Fruit fly (Drosophila melanogaster) whole organism, prepupa: ENCODE data around the gene SPARC.

Experiments
- Blimp-1 ChIP-seq: fragments of 200-800 bp; sonication (Bioruptor generic); optimal IDR thresholded peaks from 3 replicates; lab custom pipeline; 2017; ENCODE audit warnings: missing biosample characterization, missing genetic modification characterization, mild to moderate bottlenecking, moderate library complexity, missing genetic modification reagents
- CG10631 ChIP-seq: fragments of 200-800 bp; sonication (Bioruptor generic); optimal IDR thresholded peaks from 2 replicates; lab custom pipeline; 2016; ENCODE audit warnings: missing biosample characterization, missing genetic modification characterization
- CG10669 ChIP-seq: fragments of 200-800 bp; sonication (Bioruptor generic); optimal IDR thresholded peaks from 3 replicates; lab custom pipeline; 2018; ENCODE audit warnings: missing biosample characterization, mild to moderate bottlenecking, missing genetic modification characterization, moderate library complexity
- CG11762 ChIP-seq: fragments of 200-800 bp; sonication (Bioruptor generic); optimal IDR thresholded peaks from 3 replicates; lab custom pipeline; 2016; ENCODE audit warnings: missing biosample characterization, missing genetic modification characterization; ENCODE audit not compliant: insufficient read depth
- CG11902 ChIP-seq: fragments of 200-800 bp; sonication (Bioruptor generic); optimal IDR thresholded peaks from 3 replicates; lab custom pipeline; 2016; ENCODE audit warnings: missing biosample characterization, missing genetic modification characterization
- CG16779 ChIP-seq: fragments of 200-800 bp; sonication (Bioruptor generic); optimal IDR thresholded peaks from 3 replicates; lab custom pipeline; 2017; ENCODE audit warnings: missing biosample characterization, mild to moderate bottlenecking, missing genetic modification characterization
- CG32006 ChIP-seq: fragments of 200-800 bp; sonication (Bioruptor generic); optimal IDR thresholded peaks from 3 replicates; lab custom pipeline; 2017; ENCODE audit warnings: missing biosample characterization, mild to moderate bottlenecking, missing genetic modification characterization
- CG34406 ChIP-seq: fragments of 200-800 bp; sonication (Bioruptor generic); optimal IDR thresholded peaks from 3 replicates; lab custom pipeline; 2016; ENCODE audit warnings: missing biosample characterization, missing genetic modification characterization
- CG6163 ChIP-seq: fragments of 200-800 bp; sonication (Bioruptor generic); IDR thresholded peaks from 3 replicates; pipeline ENCODE4 v1.3.6; 2022; ENCODE audit warnings: missing biosample characterization, missing genetic modification characterization
- CG6276 ChIP-seq: fragments of 200-800 bp; sonication (Bioruptor generic); optimal IDR thresholded peaks from 2 replicates; lab custom pipeline; 2017; ENCODE audit warnings: missing biosample characterization, mild to moderate bottlenecking, missing genetic modification characterization
- CG6792 ChIP-seq: fragments of 200-800 bp; sonication (Bioruptor generic); optimal IDR thresholded peaks from 3 replicates; lab custom pipeline; 2016; ENCODE audit warnings: missing biosample characterization, missing genetic modification characterization
- CG6808 ChIP-seq: fragments of 200-800 bp; sonication (Bioruptor generic); optimal IDR thresholded peaks from 3 replicates; lab custom pipeline; 2017; ENCODE audit warnings: missing biosample characterization, missing genetic modification characterization, mild to moderate bottlenecking, moderate library complexity, missing genetic modification reagents
- CG6854 ChIP-seq: fragments of 200-800 bp; sonication (Bioruptor generic); optimal IDR thresholded peaks from 2 replicates; lab custom pipeline; 2017; ENCODE audit warnings: missing biosample characterization, mild to moderate bottlenecking, missing genetic modification characterization
- CG7368 ChIP-seq: fragments of 200-800 bp; sonication (Bioruptor generic); optimal IDR thresholded peaks from 3 replicates; lab custom pipeline; 2016; ENCODE audit warnings: missing biosample characterization, missing genetic modification characterization
- CG8119 ChIP-seq: fragments of 200-800 bp; sonication (Bioruptor generic); IDR thresholded peaks from 3 replicates; pipeline ENCODE4 v1.3.6; 2022; ENCODE audit warnings: missing biosample characterization, missing genetic modification characterization
- CG8319 ChIP-seq: fragments of 200-800 bp; sonication (Bioruptor generic); optimal IDR thresholded peaks from 3 replicates; lab custom pipeline; 2016; ENCODE audit warnings: missing biosample characterization, missing genetic modification characterization
- CG8632 ChIP-seq: fragments of 200-800 bp; sonication (Bioruptor generic); optimal IDR thresholded peaks from 3 replicates; lab custom pipeline; 2016; ENCODE audit warnings: missing biosample characterization, missing genetic modification characterization
- CG9139 ChIP-seq: fragments of 200-800 bp; sonication (Bioruptor generic); optimal IDR thresholded peaks from 3 replicates; lab custom pipeline; 2017; ENCODE audit warnings: missing biosample characterization, mild to moderate bottlenecking, missing genetic modification characterization
- Eip75B ChIP-seq: fragments of 200-800 bp; sonication (Bioruptor generic); optimal IDR thresholded peaks from 3 replicates; lab custom pipeline; 2016; ENCODE audit warnings: missing biosample characterization, missing genetic modification characterization
- Eip78C ChIP-seq: fragments of 200-800 bp; sonication (Bioruptor generic); peaks from one replicate; lab custom pipeline; 2016; ENCODE audit warnings: missing biosample characterization, missing genetic modification characterization
- Ets21C ChIP-seq: fragments of 200-800 bp; sonication (Bioruptor generic); optimal IDR thresholded peaks from 3 replicates; lab custom pipeline; 2016; ENCODE audit warnings: missing biosample characterization, missing genetic modification characterization
- Ets96B ChIP-seq: fragments of 200-800 bp; optimal IDR thresholded peaks from 2 replicates; lab custom pipeline; 2019; ENCODE audit warnings: missing biosample characterization, mild to moderate bottlenecking, missing genetic modification characterization, moderate library complexity
- Gug ChIP-seq: fragments of 200-800 bp; sonication (Bioruptor generic); IDR thresholded peaks from 2 replicates; pipeline ENCODE4 v1.3.6; 2022; ENCODE audit warnings: missing biosample characterization, missing genetic modification characterization
- Hr38 ChIP-seq: sonication (Bioruptor generic); optimal IDR thresholded peaks from 2 replicates; lab custom pipeline; 2016; ENCODE audit warnings: missing biosample characterization, missing genetic modification characterization
- Hr4 ChIP-seq: fragments of 200-800 bp; sonication (Bioruptor generic); optimal IDR thresholded peaks from 3 replicates; lab custom pipeline; 2016; ENCODE audit warnings: missing biosample characterization, missing genetic modification characterization
- Lpt ChIP-seq: fragments of 200-800 bp; sonication (Bioruptor generic); optimal IDR thresholded peaks from 3 replicates; lab custom pipeline; 2016; ENCODE audit warnings: missing biosample characterization, missing genetic modification characterization
- Met ChIP-seq: fragments of 200-800 bp; sonication (Bioruptor generic); optimal IDR thresholded peaks from 3 replicates; lab custom pipeline; 2016; ENCODE audit warnings: missing biosample characterization, missing genetic modification characterization
- OdsH ChIP-seq: fragments of 200-800 bp; sonication (Bioruptor generic); optimal IDR thresholded peaks from 3 replicates; lab custom pipeline; 2016; ENCODE audit warnings: missing biosample characterization, missing genetic modification characterization
- Sox102F ChIP-seq: fragments of 200-800 bp; sonication (Bioruptor generic); optimal IDR thresholded peaks from 2 replicates; lab custom pipeline; 2016; ENCODE audit warnings: missing biosample characterization, mild to moderate bottlenecking, missing genetic modification characterization
- Sox14 ChIP-seq: fragments of 200-800 bp; sonication (Bioruptor generic); optimal IDR thresholded peaks from 3 replicates; lab custom pipeline; 2016; ENCODE audit warnings: missing biosample characterization, missing genetic modification characterization
- Sox15 ChIP-seq: fragments of 200-800 bp; sonication (Bioruptor generic); optimal IDR thresholded peaks from 3 replicates; lab custom pipeline; 2016; ENCODE audit warnings: missing biosample characterization, missing genetic modification characterization
- cyc ChIP-seq: fragments of 200-800 bp; sonication (Bioruptor generic); optimal IDR thresholded peaks from 3 replicates; lab custom pipeline; 2016; ENCODE audit warnings: missing biosample characterization, missing genetic modification characterization
- dsx ChIP-seq: fragments of 200-800 bp; optimal IDR thresholded peaks from 3 replicates; lab custom pipeline; 2019; ENCODE audit warnings: missing biosample characterization, mild to moderate bottlenecking, missing genetic modification characterization, moderate library complexity; ENCODE audit not compliant: poor library complexity, severe bottlenecking
- eg ChIP-seq: fragments of 200-800 bp; sonication (Bioruptor generic); IDR thresholded peaks from 3 replicates; pipeline ENCODE4 v1.3.6; 2022; ENCODE audit warnings: missing biosample characterization, missing genetic modification characterization
- esn ChIP-seq: fragments of 200-800 bp; sonication (Bioruptor generic); optimal IDR thresholded peaks from 2 replicates; lab custom pipeline; 2016; ENCODE audit warnings: missing biosample characterization, mild to moderate bottlenecking, missing genetic modification characterization, moderate library complexity
- fd59A ChIP-seq: fragments of 200-800 bp; sonication (Bioruptor generic); optimal IDR thresholded peaks from 2 replicates; lab custom pipeline; 2017; ENCODE audit warnings: missing biosample characterization, mild to moderate bottlenecking, missing genetic modification characterization, missing genetic modification reagents
- fd85E ChIP-seq: fragments of 200-800 bp; sonication (Bioruptor generic); optimal IDR thresholded peaks from 3 replicates; lab custom pipeline; 2016; ENCODE audit warnings: missing biosample characterization, missing genetic modification characterization
- fkh ChIP-seq: fragments of 200-800 bp; sonication (Bioruptor generic); optimal IDR thresholded peaks from 3 replicates; lab custom pipeline; 2017; ENCODE audit warnings: missing biosample characterization, mild to moderate bottlenecking, missing genetic modification characterization, moderate library complexity
- net ChIP-seq: fragments of 200-800 bp; sonication (Bioruptor generic); optimal IDR thresholded peaks from 3 replicates; lab custom pipeline; 2016; ENCODE audit warnings: missing biosample characterization, missing genetic modification characterization
- salr ChIP-seq, 2 experiments: fragments of 200-800 bp; sonication (Bioruptor generic); optimal IDR thresholded peaks; 3 replicates each; lab custom pipeline; 2016 to 2018; ENCODE audit warnings: missing biosample characterization in 2 of 2, missing genetic modification characterization in 2 of 2, mild to moderate bottlenecking in 1 of 2
- spab ChIP-seq: fragments of 200-800 bp; sonication (Bioruptor generic); optimal IDR thresholded peaks from 2 replicates; lab custom pipeline; 2017; ENCODE audit warnings: missing biosample characterization, mild to moderate bottlenecking, missing genetic modification characterization, missing genetic modification reagents
- ss ChIP-seq, 2 experiments: fragments of 200-800 bp; sonication (Bioruptor generic); optimal IDR thresholded peaks; 2 replicates in 1 of 2; 3 replicates in 1 of 2; lab custom pipeline; 2017 to 2018; ENCODE audit warnings: mild to moderate bottlenecking in 2 of 2, missing biosample characterization in 2 of 2, missing genetic modification characterization in 2 of 2, moderate library complexity in 1 of 2
- svp ChIP-seq: fragments of 200-800 bp; sonication (Bioruptor generic); peaks from one replicate; lab custom pipeline; 2016; ENCODE audit warnings: missing biosample characterization, missing genetic modification characterization
- topi ChIP-seq: fragments of 200-800 bp; sonication (Bioruptor generic); optimal IDR thresholded peaks from 3 replicates; lab custom pipeline; 2016; ENCODE audit warnings: missing biosample characterization, missing genetic modification characterization
- vri ChIP-seq: fragments of 200-800 bp; sonication (Bioruptor generic); optimal IDR thresholded peaks from 3 replicates; lab custom pipeline; 2016; ENCODE audit warnings: missing biosample characterization, mild to moderate bottlenecking, missing genetic modification characterization

The SPARC gene

DNA sequence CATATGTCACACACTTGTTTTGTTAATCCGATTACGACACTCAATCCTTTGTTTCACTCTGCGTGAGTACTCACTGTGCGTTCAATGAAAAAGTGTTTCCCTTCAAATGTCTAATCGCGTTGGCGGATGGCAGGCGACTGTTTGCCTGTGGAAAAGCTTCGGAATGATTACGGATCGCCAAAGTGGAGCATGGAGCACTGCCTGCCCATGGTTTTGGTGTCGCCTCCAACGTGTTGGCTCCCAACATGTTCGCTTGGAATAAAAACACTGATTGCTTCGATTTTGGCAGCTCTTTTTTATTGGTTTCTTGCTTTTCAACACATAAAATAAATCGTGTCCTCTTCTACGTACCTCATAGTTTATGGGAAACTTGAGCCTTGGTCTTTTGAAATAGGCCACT is at the start of gene SPARC:
Gene SPARC (minus strand): TSS at position 144 of the 400 bp plus-strand sequence.
- TF ChIP-seq CG6163 (GFP tag; lab: Robert Waterston, UW) (0 out of 3 replicates have a peak, but pooled peaks have one; percentile 16), Hr38 (GFP tag; lab: Kevin White, UChicago) (no peak), CG34406 (GFP tag; lab: Kevin White, UChicago) (no peak), eg (GFP tag; lab: Robert Waterston, UW) (peak; percentile 43; the same call in 1 of the 3 replicates)

DNA sequence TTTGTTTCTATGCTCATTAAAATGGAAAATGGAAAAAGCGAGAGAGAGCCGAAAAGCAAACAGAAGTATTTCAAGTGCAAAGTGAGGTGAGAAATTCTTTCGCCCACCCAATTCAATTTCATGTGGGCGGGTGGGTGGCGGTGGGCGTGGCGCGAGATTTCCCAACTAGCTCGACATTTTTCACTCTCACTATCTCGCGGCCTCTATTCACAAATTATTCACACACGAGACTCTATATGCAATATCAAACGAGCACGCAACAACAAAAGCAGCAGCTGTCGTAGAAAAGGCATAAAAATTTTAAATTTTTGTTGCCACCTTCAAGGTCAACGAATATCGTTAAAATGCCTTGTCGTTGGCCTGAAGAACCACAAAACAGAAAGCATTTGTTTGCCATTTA is 47.1 kb upstream of the SPARC start:
- TF ChIP-seq salr (GFP tag; optimal IDR thresholded peaks at IDR 0.05; lab: Kevin White, UChicago) (no peak), CG8632 (GFP tag; lab: Kevin White, UChicago) (no peak), CG10631 (GFP tag; lab: Kevin White, UChicago) (no peak), CG6163 (GFP tag; lab: Robert Waterston, UW) (no peak), fd85E (GFP tag; lab: Kevin White, UChicago) (no peak), Ets96B (tag; lab: Kevin White, UChicago) (no peak), fkh (GFP tag; lab: Kevin White, UChicago) (no peak), CG6808 (GFP tag; lab: Kevin White, UChicago) (no peak), Gug (GFP tag; lab: Robert Waterston, UW) (no peak), fd59A (GFP tag; lab: Kevin White, UChicago) (no peak), spab (GFP tag; lab: Kevin White, UChicago) (no peak), cyc (GFP tag; lab: Kevin White, UChicago) (no peak), CG6854 (GFP tag; lab: Kevin White, UChicago) (no peak), vri (GFP tag; lab: Kevin White, UChicago) (no peak), CG7368 (GFP tag; lab: Kevin White, UChicago) (no peak)

DNA sequence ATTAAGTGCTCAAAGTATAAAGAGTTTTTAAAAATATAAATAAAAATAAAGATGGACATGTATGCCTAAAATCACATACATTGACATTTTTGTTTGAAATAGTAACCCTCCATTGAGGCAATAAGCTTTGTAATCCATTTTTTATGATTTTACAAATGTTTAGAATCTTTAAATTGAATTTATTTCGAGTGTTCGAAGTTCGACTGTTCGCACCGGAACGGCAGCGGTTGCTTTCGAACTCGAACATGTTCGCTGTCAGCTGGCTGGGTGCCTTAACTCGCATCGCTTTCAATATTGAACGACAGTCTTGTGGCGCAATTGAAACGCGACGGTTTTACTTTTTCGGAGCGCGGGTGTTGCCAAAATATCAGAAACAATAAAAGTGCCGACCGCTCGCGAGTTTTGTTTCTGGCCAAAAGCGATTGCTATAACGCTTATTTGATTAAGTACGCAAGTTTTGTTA is 43.7 kb upstream of the SPARC start, which contains the start of gene CG46339:
Gene CG46339 (plus strand): TSS at position 299 of the 463 bp plus-strand sequence.
- TF ChIP-seq CG11762 (GFP tag; lab: Kevin White, UChicago) (peak; percentile 22), Sox14 (GFP tag; lab: Kevin White, UChicago) (peak; percentile 13), CG11902 (GFP tag; lab: Kevin White, UChicago) (no peak), cyc (GFP tag; lab: Kevin White, UChicago) (no peak), Met (GFP tag; lab: Kevin White, UChicago) (no peak), CG8119 (GFP tag; lab: Robert Waterston, UW) (peak; percentile 30; the same call in 1 of the 3 replicates), Lpt (GFP tag; lab: Kevin White, UChicago) (peak; percentile 14), CG10631 (GFP tag; lab: Kevin White, UChicago) (no peak), CG32006 (GFP tag; lab: Kevin White, UChicago) (no peak), CG6792 (GFP tag; lab: Kevin White, UChicago) (peak; percentile 17), CG10669 (GFP tag; lab: Kevin White, UChicago) (peak; percentile 25), CG6808 (GFP tag; lab: Kevin White, UChicago) (peak; percentile 27), topi (peak; percentile 5), CG6163 (GFP tag; lab: Robert Waterston, UW) (peak; percentile 55; the same call in 2 of the 3 replicates), CG8319 (peak; percentile 29), net (GFP tag; lab: Kevin White, UChicago) (peak; percentile 54), Sox102F (peak; percentile 53), OdsH (GFP tag; lab: Kevin White, UChicago) (peak; percentile 8), eg (GFP tag; lab: Robert Waterston, UW) (peak; percentile 73), Eip78C (GFP tag; lab: Kevin White, UChicago) (peak; percentile 65), Blimp-1 (GFP tag; lab: Kevin White, UChicago) (peak; percentile 3), svp (GFP tag; lab: Kevin White, UChicago) (no peak), Hr4 (GFP tag; lab: Kevin White, UChicago) (no peak), esn (GFP tag; lab: Kevin White, UChicago) (peak; percentile 57), ss (GFP tag; optimal IDR thresholded peaks at IDR 0.05; lab: Kevin White, UChicago) (peak; percentile 39 to 44), Eip75B (GFP tag; lab: Kevin White, UChicago) (no peak), fd85E (GFP tag; lab: Kevin White, UChicago) (no peak), CG6276 (GFP tag; lab: Kevin White, UChicago) (peak; percentile 61), Hr38 (GFP tag; lab: Kevin White, UChicago) (no peak), Sox15 (GFP tag; lab: Kevin White, UChicago) (no peak), dsx (GFP tag; lab: Kevin White, UChicago) (no peak), CG16779 (tag; lab: Kevin White, UChicago) (peak; percentile 57), Ets21C (GFP tag; lab: Kevin White, UChicago) (no peak), spab (GFP tag; lab: Kevin White, UChicago) (peak; percentile 12), CG6854 (GFP tag; lab: Kevin White, UChicago) (peak; percentile 80), CG7368 (GFP tag; lab: Kevin White, UChicago) (peak; percentile 20), CG9139 (GFP tag; lab: Kevin White, UChicago) (peak; percentile 31)
